Worm (Caenorhabditis elegans): Measurements from ENCODE around the gene T01D1.4.

T01D1.4 gene

ce11 chrII:216598-216997, 37.7 kb upstream of the T01D1.4 start, which contains the start of gene F48A11.4 (continued):
- no peak for TF ChIP-seq lim-7 (GFP tag; IDR thresholded peaks at IDR 0.05)
- peak; percentile 72 for TF ChIP-seq vab-7 (GFP tag; IDR thresholded peaks at IDR 0.05)
- TF ChIP-seq hlh-30 (tag; optimal IDR thresholded peaks at IDR 0.05; ENCODE audit: insufficient read depth): peak; percentile 92
- peak; percentile 62 for TF ChIP-seq dmd-9 (GFP tag; IDR thresholded peaks at IDR 0.05)
- peak; percentile 8 for TF ChIP-seq lir-3 (tag; optimal IDR thresholded peaks at IDR 0.05)
- no peak for TF ChIP-seq cey-2 (tag; optimal IDR thresholded peaks at IDR 0.05; ENCODE audit: borderline replicate concordance, insufficient read depth)
- peak; percentile 79 to 81 for TF ChIP-seq madf-5 (GFP tag; IDR thresholded peaks at IDR 0.05)
- TF ChIP-seq fkh-10 (GFP tag; optimal IDR thresholded peaks at IDR 0.05): peak; percentile 90
- TF ChIP-seq lin-29 (GFP tag; IDR thresholded peaks at IDR 0.05): peak; percentile 92
- peak in 1 of 2 experiments; percentile 70 for TF ChIP-seq hif-1 (tag; optimal IDR thresholded peaks at IDR 0.05)
- no peak for TF ChIP-seq set-16 (GFP tag; IDR thresholded peaks at IDR 0.05)
- no peak for TF ChIP-seq ceh-82 (tag; optimal IDR thresholded peaks at IDR 0.05)
- TF ChIP-seq unc-130 (GFP tag; optimal IDR thresholded peaks at IDR 0.05): peak; percentile 39
- TF ChIP-seq lsy-2 (tag; optimal IDR thresholded peaks at IDR 0.05): peak; percentile 36 to 95
- peak; percentile 84 for TF ChIP-seq nhr-77 (tag; optimal IDR thresholded peaks at IDR 0.05)
- TF ChIP-seq saeg-2 (GFP tag; IDR thresholded peaks at IDR 0.05): peak; percentile 72; the same call in 1 of the 2 replicates
- no peak for TF ChIP-seq daf-8 (GFP tag; IDR thresholded peaks at IDR 0.05)
- peak; percentile 33; the same call in 1 of the 2 replicates for TF ChIP-seq mxl-2 (GFP tag; conservative IDR thresholded peaks at IDR 0.05)
- TF ChIP-seq daf-19 (GFP tag; conservative IDR thresholded peaks at IDR 0.05): no peak
- peak; percentile 70 for TF ChIP-seq lin-1 (GFP tag; IDR thresholded peaks at IDR 0.05)
- TF ChIP-seq zfp-2 (tag; optimal IDR thresholded peaks at IDR 0.05): peak; percentile 79
- TF ChIP-seq jun-1 (tag; optimal IDR thresholded peaks at IDR 0.05): peak; percentile 83
- TF ChIP-seq nhr-28 (tag; optimal IDR thresholded peaks at IDR 0.05): peak; percentile 88
- peak; percentile 90 for TF ChIP-seq rbr-2 (tag; optimal IDR thresholded peaks at IDR 0.05)
- peak; percentile 87 for TF ChIP-seq dmd-6 (GFP tag; IDR thresholded peaks at IDR 0.05)
- TF ChIP-seq lin-13 (GFP tag; optimal IDR thresholded peaks at IDR 0.05): peak; percentile 89
- TF ChIP-seq egl-27 (tag; optimal IDR thresholded peaks at IDR 0.05): no peak
- TF ChIP-seq T26A8.4 (GFP tag; IDR thresholded peaks at IDR 0.05): peak; percentile 95
- no peak for TF ChIP-seq aly-2 (tag; optimal IDR thresholded peaks at IDR 0.05)
- peak; percentile 100 for TF ChIP-seq dpl-1 (GFP tag; optimal IDR thresholded peaks at IDR 0.05)
- TF ChIP-seq duxl-1 (tag; optimal IDR thresholded peaks at IDR 0.05; ENCODE audit: poor library complexity): peak; percentile 95
- peak; percentile 86 for TF ChIP-seq F49E8.2 (tag; optimal IDR thresholded peaks at IDR 0.05; ENCODE audit: borderline replicate concordance)
- TF ChIP-seq Y105C5A.15 (GFP tag; IDR thresholded peaks at IDR 0.05): no peak
- peak; percentile 57 for TF ChIP-seq nhr-41 (GFP tag; IDR thresholded peaks at IDR 0.05)
- TF ChIP-seq mes-2 (tag; optimal IDR thresholded peaks at IDR 0.05; ENCODE audit: poor library complexity, severe bottlenecking): peak; percentile 96
- peak; percentile 83 for TF ChIP-seq hlh-11 (tag; optimal IDR thresholded peaks at IDR 0.05)
- no peak for TF ChIP-seq ztf-11 (tag; optimal IDR thresholded peaks at IDR 0.05)
- TF ChIP-seq Y48G9A.11 (GFP tag; IDR thresholded peaks at IDR 0.05): peak; percentile 83
- no peak for TF ChIP-seq mdl-1 (tag; optimal IDR thresholded peaks at IDR 0.05)
- peak; percentile 76 for TF ChIP-seq F10B5.3 (tag; optimal IDR thresholded peaks at IDR 0.05)
- TF ChIP-seq arid-1 (GFP tag; conservative IDR thresholded peaks at IDR 0.05): peak; percentile 92
- TF ChIP-seq dmd-8 (GFP tag; IDR thresholded peaks at IDR 0.05): no peak
- TF ChIP-seq zfp-3 (GFP tag; conservative IDR thresholded peaks at IDR 0.05): peak; percentile 94
- peak; percentile 33 for TF ChIP-seq nhr-76 (tag; optimal IDR thresholded peaks at IDR 0.05)
- TF ChIP-seq spr-1 (tag; optimal IDR thresholded peaks at IDR 0.05): peak; percentile 85
- TF ChIP-seq F37D6.2 (tag; optimal IDR thresholded peaks at IDR 0.05): peak; percentile 78
- peak; percentile 90 for TF ChIP-seq nhr-42 (GFP tag; IDR thresholded peaks at IDR 0.05)
- peak; percentile 93 for TF ChIP-seq mep-1 (tag; optimal IDR thresholded peaks at IDR 0.05)
- no peak for TF ChIP-seq zag-1 (tag; optimal IDR thresholded peaks at IDR 0.05)
- TF ChIP-seq nhr-11 (tag; optimal IDR thresholded peaks at IDR 0.05): peak; percentile 89
- TF ChIP-seq php-3 (GFP tag; IDR thresholded peaks at IDR 0.05): peak; percentile 75
